Fruit fly (Drosophila melanogaster): Measurements from ENCODE around the gene CG18170.

Gene CG18170

dm6 chr3L:1576489-1577106 is 26.2 kb upstream of the CG18170 start, which contains the start of gene CG13917 (continued):
- TF ChIP-seq CG18262 (tag; optimal IDR thresholded peaks at IDR 0.05) (no peak), CG13894 (tag; optimal IDR thresholded peaks at IDR 0.05) (no peak), MESR4 (GFP tag; optimal IDR thresholded peaks at IDR 0.05) (peak; percentile 34), Atf-2 (GFP tag; optimal IDR thresholded peaks at IDR 0.05) (no peak), Sry-δ (GFP tag; optimal IDR thresholded peaks at IDR 0.05) (peak; percentile 48), Fer3 (tag; optimal IDR thresholded peaks at IDR 0.05) (no peak), CG10274 (GFP tag; optimal IDR thresholded peaks at IDR 0.05) (no peak), chif (GFP tag; optimal IDR thresholded peaks at IDR 0.05) (no peak), pho (GFP tag; optimal IDR thresholded peaks at IDR 0.05) (no peak), CG18011 (GFP tag; optimal IDR thresholded peaks at IDR 0.05) (no peak), CG8281 (tag; optimal IDR thresholded peaks at IDR 0.05) (no peak), CG10959 (GFP tag; IDR thresholded peaks at IDR 0.05) (no peak), Stat92E (GFP tag; optimal IDR thresholded peaks at IDR 0.05) (peak in 1 of 3 experiments; percentile 39), crc (GFP tag; optimal IDR thresholded peaks at IDR 0.05) (no peak), Hmx (GFP tag; optimal IDR thresholded peaks at IDR 0.05) (no peak), CG15696 (tag; optimal IDR thresholded peaks at IDR 0.05) (no peak), Doc3 (GFP tag; IDR thresholded peaks at IDR 0.05; ENCODE audit: partially characterized antibody) (no peak), CG7372 (GFP tag; IDR thresholded peaks at IDR 0.05) (no peak), lmd (GFP tag; IDR thresholded peaks at IDR 0.05) (no peak), peb (GFP tag; IDR thresholded peaks at IDR 0.05) (no peak), Awh (GFP tag; IDR thresholded peaks at IDR 0.05) (no peak), CG2875 (GFP tag; optimal IDR thresholded peaks at IDR 0.05) (no peak), wor (GFP tag; IDR thresholded peaks at IDR 0.05) (no peak), CG10209 (GFP tag; optimal IDR thresholded peaks at IDR 0.05) (no peak), trh (GFP tag; optimal IDR thresholded peaks at IDR 0.05) (no peak), CG12744 (GFP tag; optimal IDR thresholded peaks at IDR 0.05) (no peak), Jarid2 (GFP tag; optimal IDR thresholded peaks at IDR 0.05) (peak; percentile 52)

DNA sequence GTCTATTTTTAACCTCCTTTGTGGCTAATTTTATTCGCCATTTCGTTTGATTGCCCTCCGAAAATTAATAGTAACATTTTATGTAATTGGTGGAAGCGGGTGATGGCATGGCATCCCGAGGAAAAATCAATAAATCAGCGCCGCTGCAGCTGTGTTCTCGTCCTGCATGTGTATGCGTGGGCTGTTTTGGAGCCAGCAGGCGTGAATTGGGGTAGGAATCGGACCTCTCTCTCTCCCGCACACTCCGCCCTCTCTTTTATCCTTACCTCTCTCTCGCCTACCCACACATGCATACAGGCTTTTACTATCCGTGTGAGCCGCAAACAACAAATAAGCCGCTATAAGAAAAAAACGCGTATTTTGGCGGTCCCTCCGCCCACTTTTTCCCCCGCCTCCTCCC is 25.4 kb upstream of the CG18170 start:
- TF ChIP-seq Jarid2 (GFP tag; optimal IDR thresholded peaks at IDR 0.05), result peak; percentile 9
- no peak for TF ChIP-seq CG2129 (GFP tag; IDR thresholded peaks at IDR 0.05; ENCODE audit: partially characterized antibody)
- TF ChIP-seq CG18619 (GFP tag; optimal IDR thresholded peaks at IDR 0.05), result no peak
- TF ChIP-seq sisA (GFP tag; IDR thresholded peaks at IDR 0.05), result no peak
- TF ChIP-seq sob (GFP tag; IDR thresholded peaks at IDR 0.05), result 0 out of 2 replicates have a peak, but pooled peaks have one; percentile 10
- TF ChIP-seq CG15514 (GFP tag; optimal IDR thresholded peaks at IDR 0.05), result peak; percentile 9
- TF ChIP-seq cwo (GFP tag; optimal IDR thresholded peaks at IDR 0.05), result no peak
- TF ChIP-seq gem (tag; optimal IDR thresholded peaks at IDR 0.05), result no peak
- TF ChIP-seq zen (tag; optimal IDR thresholded peaks at IDR 0.05), result no peak
- TF ChIP-seq CG15073 (GFP tag; optimal IDR thresholded peaks at IDR 0.05), result no peak
- TF ChIP-seq CG34224 (GFP tag; IDR thresholded peaks at IDR 0.05; ENCODE audit: partially characterized antibody), result no peak
- no peak for TF ChIP-seq CG12299 (tag; optimal IDR thresholded peaks at IDR 0.05)
- TF ChIP-seq Side (GFP tag; optimal IDR thresholded peaks at IDR 0.05), result no peak
- TF ChIP-seq Trl (optimal IDR thresholded peaks at IDR 0.05), result peak; percentile 39 to 42
- no peak for TF ChIP-seq Trl (GFP tag; optimal IDR thresholded peaks at IDR 0.05)
- TF ChIP-seq CG12942 (GFP tag; optimal IDR thresholded peaks at IDR 0.05), result no peak
- no peak for TF ChIP-seq CG17829 (tag; optimal IDR thresholded peaks at IDR 0.05)
- peak; percentile 66 for TF ChIP-seq cg (GFP tag; optimal IDR thresholded peaks at IDR 0.05)
- TF ChIP-seq Atf-2 (GFP tag; optimal IDR thresholded peaks at IDR 0.05), result no peak
- peak; percentile 75 for TF ChIP-seq seq (GFP tag; IDR thresholded peaks at IDR 0.05)
- no peak for TF ChIP-seq btn (GFP tag; optimal IDR thresholded peaks at IDR 0.05)
- peak in 1 of 2 experiments; percentile 46 for TF ChIP-seq Pdp1 (GFP tag; optimal IDR thresholded peaks at IDR 0.05)
- no peak for TF ChIP-seq Sry-β (GFP tag; optimal IDR thresholded peaks at IDR 0.05)
- peak; percentile 30; the same call in 1 of the 3 replicates for TF ChIP-seq sr (GFP tag; IDR thresholded peaks at IDR 0.05)
- no peak for TF ChIP-seq Lpt (GFP tag; optimal IDR thresholded peaks at IDR 0.05)

Data from whole organism, embryonic.